Worm (Caenorhabditis elegans) whole organism, mixed stage, embryonic: ENCODE results near the gene ubh-1.

ENCODE experiments used
- blmp-1 ChIP-seq: fragments of 150-350 bp; optimal IDR thresholded peaks from 2 replicates; lab custom pipeline; 2014; ENCODE audit warnings: missing biosample characterization, missing genetic modification characterization
- pha-4 ChIP-seq: fragments of 150-350 bp; optimal IDR thresholded peaks from 2 replicates; lab custom pipeline; 2018; ENCODE audit warnings: missing biosample characterization, missing genetic modification reagents, missing genetic modification characterization
- snpc-4 ChIP-seq: fragments of 150-350 bp; optimal IDR thresholded peaks from 2 replicates; lab custom pipeline; 2014; ENCODE audit warnings: missing biosample characterization, missing genetic modification characterization
- unc-39 ChIP-seq: fragments of 150-350 bp; optimal IDR thresholded peaks from 2 replicates; lab custom pipeline; 2014; ENCODE audit warnings: missing biosample characterization, missing genetic modification characterization

- TF ChIP-seq pha-4 (tag; lab: Kevin White, UChicago), result no peak
- no peak for TF ChIP-seq blmp-1 (tag; lab: Kevin White, UChicago)
- TF ChIP-seq unc-39 (tag; lab: Kevin White, UChicago), result no peak
- no peak for TF ChIP-seq snpc-4 (tag; lab: Kevin White, UChicago)
These were observed 22.4 kb downstream of the ubh-1 start, which contains the start of gene lec-10 for ce11 chrV:6488849-6489248.
